Fruit fly (Drosophila melanogaster) whole organism, wandering third instar larva: ENCODE data around the gene CG9953.

Experiments used
- Abd-B ChIP-seq: fragments of >200 bp; optimal IDR thresholded peaks from 2 replicates; lab custom pipeline; 2017; ENCODE audit warnings: missing biosample characterization, missing genetic modification characterization
- Hr83 ChIP-seq: fragments of 200-300 bp; sonication (Bioruptor generic); optimal IDR thresholded peaks from 2 replicates; lab custom pipeline; 2016; ENCODE audit warnings: missing biosample characterization, mild to moderate bottlenecking, missing genetic modification characterization, moderate library complexity; ENCODE audit not compliant: poor library complexity, severe bottlenecking
- Mio ChIP-seq: sonication (Bioruptor generic); optimal IDR thresholded peaks from 2 replicates; lab custom pipeline; 2016; ENCODE audit warnings: missing biosample characterization, missing genetic modification characterization
- br ChIP-seq: fragments of 200-800 bp; sonication (Bioruptor generic); optimal IDR thresholded peaks from 2 replicates; lab custom pipeline; 2016; ENCODE audit warnings: missing biosample characterization, missing genetic modification characterization
- brk ChIP-seq: fragments of 200-800 bp; sonication (Bioruptor generic); optimal IDR thresholded peaks from 2 replicates; lab custom pipeline; 2016; ENCODE audit warnings: missing biosample characterization, mild to moderate bottlenecking, missing genetic modification characterization
- h ChIP-seq: fragments of 200-800 bp; sonication (Bioruptor generic); optimal IDR thresholded peaks from 3 replicates; lab custom pipeline; 2016; ENCODE audit warnings: missing biosample characterization, mild to moderate bottlenecking, missing genetic modification characterization
- lola ChIP-seq: fragments of >200 bp; optimal IDR thresholded peaks from 2 replicates; lab custom pipeline; 2017; ENCODE audit warnings: missing biosample characterization, missing genetic modification characterization
- pan ChIP-seq: fragments of >200 bp; optimal IDR thresholded peaks from 2 replicates; lab custom pipeline; 2017
- rgr ChIP-seq: fragments of 200-800 bp; sonication (Bioruptor generic); optimal IDR thresholded peaks from 3 replicates; lab custom pipeline; 2016; ENCODE audit warnings: missing biosample characterization, mild to moderate bottlenecking, missing genetic modification characterization

- TF ChIP-seq Abd-B (GFP tag; lab: Kevin White, UChicago) = no peak
- no peak for TF ChIP-seq br
- TF ChIP-seq Hr83 (GFP tag; lab: Kevin White, UChicago) = no peak
- TF ChIP-seq h = no peak
- TF ChIP-seq lola (GFP tag; lab: Kevin White, UChicago) = no peak
- TF ChIP-seq brk = no peak
- TF ChIP-seq pan (lab: Kevin White, UChicago) = no peak
- no peak for TF ChIP-seq rgr
- no peak for TF ChIP-seq Mio (GFP tag; lab: Kevin White, UChicago)
These were observed 23.9 kb downstream of the CG9953 start for dm6 chr3L:6993350-6993749.
